Worm (Caenorhabditis elegans): ENCODE data around the gene nhr-249.
A peak's percentile ranks its signal among the peaks of the same experiment; 100 is the strongest.

The nhr-249 gene

DNA sequence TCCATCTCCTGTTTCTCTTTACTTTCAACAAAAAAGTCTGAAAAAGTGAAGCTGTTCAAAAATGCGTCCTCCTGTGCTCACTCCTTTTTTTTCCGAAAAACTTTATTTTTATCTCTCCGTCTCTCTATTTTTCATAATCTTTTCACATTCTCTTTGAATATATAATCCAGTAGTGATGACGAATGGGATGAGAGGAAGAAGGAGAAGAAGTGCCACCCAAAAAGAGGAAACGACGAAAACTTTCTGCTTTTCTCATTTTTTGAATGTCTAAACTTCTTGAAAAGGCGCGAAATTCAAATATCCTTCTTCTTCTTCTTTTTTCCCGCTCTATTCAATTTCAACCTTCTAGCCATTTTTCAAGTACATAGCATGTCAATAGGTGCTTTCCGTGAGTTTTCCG is 17.6 kb downstream of the nhr-249 start:
- TF ChIP-seq ctbp-1 (GFP tag; IDR thresholded peaks at IDR 0.05) (0 out of 2 replicates have a peak, but pooled peaks have one; percentile 35), lim-7 (GFP tag; IDR thresholded peaks at IDR 0.05) (no peak), nhr-77 (tag; optimal IDR thresholded peaks at IDR 0.05) (no peak), aha-1 (tag) (peak; percentile 40), nhr-48 (tag; optimal IDR thresholded peaks at IDR 0.05) (no peak), rbr-2 (tag; optimal IDR thresholded peaks at IDR 0.05) (no peak), unc-62 (GFP tag; optimal IDR thresholded peaks at IDR 0.05 in 1 of 2) (peak in 1 of 2 experiments; percentile 54), unc-62 (tag; optimal IDR thresholded peaks at IDR 0.05) (no peak), hmg-1.1 (GFP tag; IDR thresholded peaks at IDR 0.05) (no peak), fkh-10 (GFP tag; optimal IDR thresholded peaks at IDR 0.05) (peak; percentile 96), lsy-2 (tag; optimal IDR thresholded peaks at IDR 0.05) (peak in 1 of 2 experiments; percentile 0), zag-1 (tag; optimal IDR thresholded peaks at IDR 0.05) (no peak), T20F7.1 (GFP tag; optimal IDR thresholded peaks at IDR 0.05) (no peak), ces-1 (GFP tag; optimal IDR thresholded peaks at IDR 0.05) (no peak)

ce11 chrIV:6951259-6951658 is 21.1 kb downstream of the nhr-249 start:
- TF ChIP-seq egl-43 (GFP tag; IDR thresholded peaks at IDR 0.05): no peak
- TF ChIP-seq nhr-77 (tag; optimal IDR thresholded peaks at IDR 0.05): no peak
- TF ChIP-seq Y48G9A.11 (GFP tag; IDR thresholded peaks at IDR 0.05): no peak
- no peak for TF ChIP-seq Y75B8A.6 (GFP tag; IDR thresholded peaks at IDR 0.05)
- TF ChIP-seq ceh-62 (tag; optimal IDR thresholded peaks at IDR 0.05): no peak
- no peak for TF ChIP-seq saeg-2 (GFP tag; IDR thresholded peaks at IDR 0.05)
- TF ChIP-seq dve-1 (tag; optimal IDR thresholded peaks at IDR 0.05; ENCODE audit: insufficient read depth): no peak
- TF ChIP-seq hif-1 (tag; optimal IDR thresholded peaks at IDR 0.05): no peak
- no peak for TF ChIP-seq zip-11 (GFP tag; IDR thresholded peaks at IDR 0.05)
- TF ChIP-seq F26F4.8 (GFP tag; conservative IDR thresholded peaks at IDR 0.05): no peak
- TF ChIP-seq daf-8 (GFP tag; IDR thresholded peaks at IDR 0.05): no peak
- TF ChIP-seq nhr-28 (tag; optimal IDR thresholded peaks at IDR 0.05): no peak

- no peak for TF ChIP-seq tag-97 (GFP tag; IDR thresholded peaks at IDR 0.05)
- TF ChIP-seq tra-1 (GFP tag; IDR thresholded peaks at IDR 0.05): no peak
- TF ChIP-seq D1046.2 (GFP tag; IDR thresholded peaks at IDR 0.05): no peak
- TF ChIP-seq nhr-11 (tag; optimal IDR thresholded peaks at IDR 0.05): peak; percentile 32
- no peak for TF ChIP-seq snpc-1.2 (GFP tag; IDR thresholded peaks at IDR 0.05)
- no peak for TF ChIP-seq arid-1 (GFP tag; conservative IDR thresholded peaks at IDR 0.05)
- TF ChIP-seq lim-7 (GFP tag; IDR thresholded peaks at IDR 0.05): no peak
- TF ChIP-seq rbr-2 (tag; optimal IDR thresholded peaks at IDR 0.05): no peak
- no peak for TF ChIP-seq T26A8.4 (GFP tag; IDR thresholded peaks at IDR 0.05)
- no peak for TF ChIP-seq lir-3 (tag; optimal IDR thresholded peaks at IDR 0.05)
- TF ChIP-seq jun-1 (tag; optimal IDR thresholded peaks at IDR 0.05): no peak
- TF ChIP-seq mes-2 (tag; optimal IDR thresholded peaks at IDR 0.05; ENCODE audit: poor library complexity, severe bottlenecking): no peak
- no peak for TF ChIP-seq ztf-11 (tag; optimal IDR thresholded peaks at IDR 0.05)
- TF ChIP-seq unc-62 (GFP tag; optimal IDR thresholded peaks at IDR 0.05 in 1 of 2): peak in 1 of 2 experiments; percentile 73
- no peak for TF ChIP-seq unc-62 (tag; optimal IDR thresholded peaks at IDR 0.05)
- peak; percentile 57 for TF ChIP-seq aha-1 (tag)
- TF ChIP-seq unc-130 (GFP tag; optimal IDR thresholded peaks at IDR 0.05): no peak
- TF ChIP-seq egl-43 (GFP tag; IDR thresholded peaks at IDR 0.05): no peak
- TF ChIP-seq madf-9 (GFP tag; conservative IDR thresholded peaks at IDR 0.05): no peak
- TF ChIP-seq ceh-82 (tag; optimal IDR thresholded peaks at IDR 0.05): no peak
- TF ChIP-seq duxl-1 (tag; optimal IDR thresholded peaks at IDR 0.05; ENCODE audit: poor library complexity): no peak
- no peak for TF ChIP-seq nhr-102 (tag; optimal IDR thresholded peaks at IDR 0.05)
- TF ChIP-seq F37D6.2 (tag; optimal IDR thresholded peaks at IDR 0.05): no peak
- no peak for TF ChIP-seq fos-1 (tag; optimal IDR thresholded peaks at IDR 0.05)
- TF ChIP-seq F44E2.7 (GFP tag; IDR thresholded peaks at IDR 0.05): no peak
- no peak for TF ChIP-seq Y75B8A.6 (GFP tag; IDR thresholded peaks at IDR 0.05)
- no peak for TF ChIP-seq spr-3 (GFP tag; optimal IDR thresholded peaks at IDR 0.05)
Measured at ce11 chrIV:6946832-6947231, 25.5 kb downstream of the nhr-249 start.
